Worm (Caenorhabditis elegans): Measurements from ENCODE around the gene T28C6.5.

Gene T28C6.5

ce11 chrIV:8866092-8866491 is 44.8 kb downstream of the T28C6.5 start:
- no peak for TF ChIP-seq nhr-11 (tag; optimal IDR thresholded peaks at IDR 0.05)
- TF ChIP-seq fos-1 (tag; optimal IDR thresholded peaks at IDR 0.05) = peak; percentile 93
- peak; percentile 87 for TF ChIP-seq sem-4 (tag; optimal IDR thresholded peaks at IDR 0.05)
- peak; percentile 63 for TF ChIP-seq Y55F3AM.14 (GFP tag; optimal IDR thresholded peaks at IDR 0.05)
- TF ChIP-seq nhr-23 (tag; optimal IDR thresholded peaks at IDR 0.05) = no peak
- no peak for TF ChIP-seq ztf-11 (tag; optimal IDR thresholded peaks at IDR 0.05)
- TF ChIP-seq ztf-4 (tag; optimal IDR thresholded peaks at IDR 0.05) = no peak
- no peak for TF ChIP-seq lin-11 (tag; optimal IDR thresholded peaks at IDR 0.05)
- TF ChIP-seq nhr-10 (tag; optimal IDR thresholded peaks at IDR 0.05) = no peak
- no peak for TF ChIP-seq unc-55 (GFP tag; optimal IDR thresholded peaks at IDR 0.05)
- no peak for TF ChIP-seq ZK546.5 (tag; optimal IDR thresholded peaks at IDR 0.05)
- no peak for TF ChIP-seq unc-62 (GFP tag; optimal IDR thresholded peaks at IDR 0.05)
- no peak for TF ChIP-seq nhr-12 (tag; optimal IDR thresholded peaks at IDR 0.05)
- peak; percentile 55 for TF ChIP-seq sma-9 (GFP tag; optimal IDR thresholded peaks at IDR 0.05)
- TF ChIP-seq sma-9 (tag; optimal IDR thresholded peaks at IDR 0.05) = no peak
- TF ChIP-seq nhr-6 (tag; optimal IDR thresholded peaks at IDR 0.05) = no peak
- TF ChIP-seq elt-3 (tag; optimal IDR thresholded peaks at IDR 0.05) = no peak
- TF ChIP-seq lsy-2 (tag; optimal IDR thresholded peaks at IDR 0.05) = peak in 1 of 2 experiments; percentile 53
- TF ChIP-seq ceh-16 (tag; optimal IDR thresholded peaks at IDR 0.05) = no peak
- TF ChIP-seq zag-1 (tag; optimal IDR thresholded peaks at IDR 0.05) = no peak
- peak; percentile 75 for TF ChIP-seq blmp-1 (tag; optimal IDR thresholded peaks at IDR 0.05; ENCODE audit: insufficient read depth)
- peak; percentile 35 for TF ChIP-seq ama-1 (optimal IDR thresholded peaks at IDR 0.05)
- no peak for TF ChIP-seq peb-1 (tag; optimal IDR thresholded peaks at IDR 0.05)
- TF ChIP-seq egl-27 (tag; optimal IDR thresholded peaks at IDR 0.05) = peak; percentile 23
- no peak for TF ChIP-seq mbf-1 (tag; optimal IDR thresholded peaks at IDR 0.05)
- TF ChIP-seq aly-2 (tag; optimal IDR thresholded peaks at IDR 0.05) = no peak
- TF ChIP-seq C34F6.9 (tag; optimal IDR thresholded peaks at IDR 0.05) = peak; percentile 53
- TF ChIP-seq mdl-1 (tag; optimal IDR thresholded peaks at IDR 0.05) = no peak
- no peak for TF ChIP-seq lin-39 (tag; optimal IDR thresholded peaks at IDR 0.05)
- no peak for TF ChIP-seq skn-1 (tag; optimal IDR thresholded peaks at IDR 0.05)
- no peak for TF ChIP-seq R02D3.7 (tag; optimal IDR thresholded peaks at IDR 0.05)
- TF ChIP-seq snpc-4 (tag; optimal IDR thresholded peaks at IDR 0.05) = peak; percentile 29
- TF ChIP-seq gmeb-1 (tag; optimal IDR thresholded peaks at IDR 0.05) = peak; percentile 11
- no peak for TF ChIP-seq ztf-1 (GFP tag; conservative IDR thresholded peaks at IDR 0.05)
- TF ChIP-seq elt-1 (tag; optimal IDR thresholded peaks at IDR 0.05) = no peak
- peak; percentile 86 for TF ChIP-seq nhr-129 (tag; optimal IDR thresholded peaks at IDR 0.05)
- no peak for TF ChIP-seq dmd-4 (tag; optimal IDR thresholded peaks at IDR 0.05)
- TF ChIP-seq crh-2 (tag; optimal IDR thresholded peaks at IDR 0.05) = peak; percentile 53
- no peak for TF ChIP-seq ceh-82 (tag; optimal IDR thresholded peaks at IDR 0.05)
- TF ChIP-seq nhr-21 (tag; optimal IDR thresholded peaks at IDR 0.05) = peak; percentile 52
- no peak for TF ChIP-seq mab-5 (tag; optimal IDR thresholded peaks at IDR 0.05)
- TF ChIP-seq lin-13 (GFP tag; optimal IDR thresholded peaks at IDR 0.05) = no peak
- TF ChIP-seq sma-3 (GFP tag; optimal IDR thresholded peaks at IDR 0.05) = peak; percentile 77
- TF ChIP-seq F13H6.1 (tag; optimal IDR thresholded peaks at IDR 0.05) = peak; percentile 79
- TF ChIP-seq unc-39 (tag; optimal IDR thresholded peaks at IDR 0.05) = no peak
- TF ChIP-seq nhr-237 (tag; optimal IDR thresholded peaks at IDR 0.05) = no peak
- peak; percentile 71 for TF ChIP-seq nhr-25 (tag; optimal IDR thresholded peaks at IDR 0.05)
- TF ChIP-seq nhr-77 (tag; optimal IDR thresholded peaks at IDR 0.05) = no peak
- no peak for TF ChIP-seq alr-1 (tag; optimal IDR thresholded peaks at IDR 0.05)

Measured in whole organism, L2 larva.